Worm (Caenorhabditis elegans): Measurements from ENCODE around the gene H12I13.1.

DNA sequence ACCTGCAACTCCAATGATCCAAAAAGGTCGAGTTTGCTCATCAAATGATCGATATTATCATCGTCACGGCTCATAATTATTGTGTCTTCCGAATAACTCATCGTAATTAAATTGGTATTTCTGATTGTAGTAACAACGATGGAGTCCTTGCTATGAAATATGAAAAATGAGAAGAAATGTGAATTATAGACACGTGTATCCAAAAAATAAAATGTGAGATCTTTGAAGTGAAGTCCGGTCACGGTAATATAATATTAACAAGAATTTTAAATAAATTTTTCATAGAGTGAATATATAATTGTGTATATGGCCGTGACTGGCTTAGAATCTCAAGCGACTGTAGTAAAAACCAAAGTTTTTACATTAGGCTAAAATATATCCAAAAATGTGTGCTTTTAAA, at the start of gene H12I13.1:
- TF ChIP-seq dao-5 (tag; optimal IDR thresholded peaks at IDR 0.05) (no peak), him-1 (tag; optimal IDR thresholded peaks at IDR 0.05) (no peak), W03F9.2 (tag; optimal IDR thresholded peaks at IDR 0.05) (no peak)
